Worm (Caenorhabditis elegans) whole organism, L2 larva: ENCODE data around the gene T09A5.14.

Experiments used
- elt-3 ChIP-seq: sonication (generic microtip); optimal IDR thresholded peaks from 2 replicates; lab custom pipeline; 2017; ENCODE audit warnings: missing biosample characterization, missing genetic modification characterization
- nhr-237 ChIP-seq: fragments of 150-350 bp; optimal IDR thresholded peaks from 2 replicates; lab custom pipeline; 2014; ENCODE audit warnings: missing biosample characterization, missing genetic modification characterization
- zag-1 ChIP-seq: fragments of 150-350 bp; optimal IDR thresholded peaks from 2 replicates; lab custom pipeline; 2014; ENCODE audit warnings: missing biosample characterization, missing genetic modification characterization

DNA sequence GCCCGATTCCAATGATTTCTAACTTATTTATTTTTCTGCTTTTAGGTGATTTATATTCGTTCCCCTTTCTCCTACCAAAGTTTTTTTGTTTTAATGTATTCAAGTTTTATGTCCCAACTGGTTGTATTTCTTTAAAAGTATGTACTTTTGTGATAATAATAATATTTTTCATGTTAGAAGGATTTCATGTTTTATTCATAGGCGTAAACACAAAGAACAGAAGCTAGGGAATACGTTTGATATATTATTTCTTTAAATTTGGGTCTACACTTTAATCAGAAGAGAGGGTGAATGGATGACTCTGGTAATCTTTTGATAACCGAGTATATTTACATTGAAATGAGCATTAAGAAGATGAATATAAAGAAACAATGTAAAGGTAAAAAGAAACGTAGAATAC is 33.9 kb downstream of the T09A5.14 start:
- no peak for TF ChIP-seq zag-1 (tag; lab: Kevin White, UChicago)
- TF ChIP-seq elt-3 (tag; lab: Kevin White, UChicago), result no peak
- no peak for TF ChIP-seq nhr-237
